Worm (Caenorhabditis elegans) whole organism, young adult: ENCODE data around the gene srx-105.

Experiments
- B0261.1 ChIP-seq: sonication (generic microtip); optimal IDR thresholded peaks from 2 replicates; lab custom pipeline; 2016; ENCODE audit warnings: mild to moderate bottlenecking, missing genetic modification characterization, moderate library complexity, missing compliant biosample characterization
- ama-1 ChIP-seq, 3 experiments: fragments of 150-350 bp in 1 of 3; sonication (generic microtip) in 2 of 3; optimal IDR thresholded peaks; 2 replicates each; lab custom pipeline; 2014 to 2018; ENCODE audit warnings: missing biosample characterization in 2 of 3, missing genetic modification characterization in 2 of 3, missing genetic modification reagents in 2 of 3
- attf-5 ChIP-seq: fragments of 200-800 bp; sonication (Bioruptor generic); optimal IDR thresholded peaks from 2 replicates; lab custom pipeline; 2018; ENCODE audit warnings: mild to moderate bottlenecking, missing genetic modification characterization, missing compliant biosample characterization
- cebp-1 ChIP-seq, 2 experiments: fragments of 200-800 bp in 1 of 2; sonication (Bioruptor generic) in 1 of 2; sonication (generic microtip) in 1 of 2; IDR thresholded peaks in 1 of 2; optimal IDR thresholded peaks in 1 of 2; 2 replicates each; pipeline versions ENCODE4 v1.3.6 to Lab custom; 2017 to 2022; ENCODE audit warnings: missing compliant biosample characterization in 2 of 2, missing genetic modification characterization in 2 of 2, mild to moderate bottlenecking in 1 of 2, missing genetic modification reagents in 1 of 2, moderate library complexity in 1 of 2
- cebp-2 ChIP-seq: fragments of 200-800 bp; sonication (Bioruptor generic); IDR thresholded peaks from 2 replicates; pipeline ENCODE4 v1.3.6; 2022; ENCODE audit warnings: missing genetic modification characterization, missing compliant biosample characterization
- ceh-40 ChIP-seq: fragments of 200-800 bp; sonication (Bioruptor generic); IDR thresholded peaks from 2 replicates; pipeline ENCODE4 v1.3.6; 2022; ENCODE audit warnings: missing genetic modification characterization, missing compliant biosample characterization
- dpl-1 ChIP-seq: fragments of 150-350 bp; optimal IDR thresholded peaks from 2 replicates; lab custom pipeline; 2014; ENCODE audit warnings: missing biosample characterization, missing genetic modification reagents, missing genetic modification characterization
- let-607 ChIP-seq, 2 experiments: fragments of 200-800 bp in 1 of 2; sonication (Bioruptor generic) in 1 of 2; sonication (generic microtip) in 1 of 2; optimal IDR thresholded peaks; 2 replicates each; lab custom pipeline; 2016 to 2018; ENCODE audit warnings: mild to moderate bottlenecking in 2 of 2, missing compliant biosample characterization in 2 of 2, missing genetic modification characterization in 2 of 2, moderate library complexity in 2 of 2, missing genotype in 1 of 2
- nfya-2 ChIP-seq: fragments of 200-800 bp; sonication (Bioruptor generic); IDR thresholded peaks from 2 replicates; pipeline ENCODE4 v1.3.6; 2022; ENCODE audit warnings: missing genetic modification reagents, missing genetic modification characterization, missing compliant biosample characterization
- rec-8 ChIP-seq, 2 experiments: sonication (generic microtip); optimal IDR thresholded peaks; 2 replicates each; lab custom pipeline; 2016; ENCODE audit warnings: mild to moderate bottlenecking in 2 of 2, missing genetic modification characterization in 2 of 2, missing genetic modification reagents in 2 of 2, missing genotype in 2 of 2, missing biosample characterization in 1 of 2, missing compliant biosample characterization in 1 of 2, moderate library complexity in 1 of 2
- snpc-4 ChIP-seq, 5 experiments: fragments of 150-350 bp in 1 of 5; sonication (generic microtip) in 4 of 5; optimal IDR thresholded peaks; 2 replicates each; lab custom pipeline; 2014 to 2018; ENCODE audit warnings: missing genetic modification characterization in 5 of 5, missing biosample characterization in 3 of 5, antibody characterized with exemption in 2 of 5, mild to moderate bottlenecking in 2 of 5, missing compliant biosample characterization in 2 of 5, missing genotype in 2 of 5, moderate library complexity in 2 of 5, missing genetic modification reagents in 1 of 5
- sptf-2 ChIP-seq: fragments of 200-800 bp; sonication (Bioruptor generic); optimal IDR thresholded peaks from 2 replicates; lab custom pipeline; 2018; ENCODE audit warnings: mild to moderate bottlenecking, missing genetic modification characterization, missing compliant biosample characterization

DNA sequence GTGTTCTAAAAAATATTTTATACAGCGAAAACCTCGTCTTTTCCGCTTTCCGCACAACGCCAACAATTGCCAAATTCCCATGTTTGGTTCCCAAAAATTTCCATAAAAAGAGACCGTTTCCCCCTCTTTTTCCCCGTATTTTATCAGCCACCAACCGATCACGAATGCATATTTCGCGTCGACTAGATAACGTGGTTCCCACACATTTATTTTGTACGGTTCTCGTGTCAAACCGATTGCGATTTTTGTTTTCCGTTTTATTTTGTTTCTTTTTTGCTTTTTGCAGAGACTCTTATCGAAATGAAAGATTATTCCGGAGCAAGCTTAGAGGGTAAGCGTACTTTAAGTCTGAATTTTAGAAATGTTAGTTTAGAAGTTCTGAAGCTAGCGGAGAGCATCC lies 19.8 kb upstream of the srx-105 start, which contains the start of gene C46E10.3:
- TF ChIP-seq snpc-4 (GFP tag; optimal IDR thresholded peaks at IDR 0.05; lab: Kevin White, UChicago) (no peak), snpc-4 (tag; optimal IDR thresholded peaks at IDR 0.05; lab: Kevin White, UChicago) (no peak), ceh-40 (GFP tag; lab: Robert Waterston, UW) (no peak), rec-8 (tag; optimal IDR thresholded peaks at IDR 0.05; lab: Kevin White, UChicago) (no peak), attf-5 (GFP tag; lab: Kevin White, UChicago) (no peak), B0261.1 (no peak), cebp-1 (GFP tag; IDR thresholded peaks at IDR 0.05; lab: Robert Waterston, UW) (no peak), cebp-1 (tag; optimal IDR thresholded peaks at IDR 0.05; lab: Kevin White, UChicago) (no peak), let-607 (tag; optimal IDR thresholded peaks at IDR 0.05; lab: Kevin White, UChicago) (no peak), ama-1 (optimal IDR thresholded peaks at IDR 0.05; lab: Kevin White, UChicago) (no peak), ama-1 (GFP tag; optimal IDR thresholded peaks at IDR 0.05; lab: Kevin White, UChicago) (no peak), nfya-2 (no peak), dpl-1 (GFP tag; lab: Kevin White, UChicago) (no peak), sptf-2 (GFP tag; lab: Kevin White, UChicago) (no peak), cebp-2 (GFP tag; lab: Robert Waterston, UW) (no peak)
